Worm (Caenorhabditis elegans): ENCODE results near the gene lido-5.

DNA sequence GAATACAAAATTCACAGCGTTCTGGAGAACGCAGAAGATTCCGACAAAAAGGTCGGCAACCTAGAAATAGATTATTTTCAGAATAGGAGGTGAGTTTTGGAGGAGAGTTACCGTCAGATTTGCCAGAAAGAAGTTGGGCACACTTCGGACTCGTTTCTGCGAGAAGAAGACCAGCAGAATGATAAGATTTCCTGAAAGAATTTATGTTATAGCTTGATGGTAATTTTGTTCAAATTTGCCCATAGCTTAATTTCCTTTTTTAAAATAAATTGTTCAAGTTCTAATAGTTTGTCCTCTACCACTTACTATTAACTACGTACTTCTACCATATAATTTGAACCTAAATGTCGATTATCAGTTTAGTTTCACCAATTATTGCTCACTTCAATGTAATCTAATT lies 46.6 kb upstream of the lido-5 start:
- TF ChIP-seq pax-1 (tag; optimal IDR thresholded peaks at IDR 0.05): no peak
- no peak for TF ChIP-seq ama-1 (optimal IDR thresholded peaks at IDR 0.05)
- TF ChIP-seq ceh-6 (GFP tag; optimal IDR thresholded peaks at IDR 0.05): no peak
- no peak for TF ChIP-seq ztf-16 (tag; optimal IDR thresholded peaks at IDR 0.05)
- TF ChIP-seq hlh-13 (GFP tag; optimal IDR thresholded peaks at IDR 0.05): no peak
- TF ChIP-seq ceh-9 (tag; optimal IDR thresholded peaks at IDR 0.05): no peak
- TF ChIP-seq unc-3 (GFP tag; conservative IDR thresholded peaks at IDR 0.05): no peak
- no peak for TF ChIP-seq unc-3 (tag; optimal IDR thresholded peaks at IDR 0.05)
- TF ChIP-seq pros-1 (tag; optimal IDR thresholded peaks at IDR 0.05): no peak
- no peak for TF ChIP-seq syd-9 (tag; optimal IDR thresholded peaks at IDR 0.05)
- TF ChIP-seq hlh-30 (tag; optimal IDR thresholded peaks at IDR 0.05; ENCODE audit: insufficient read depth): no peak
- no peak for TF ChIP-seq C38D4.7 (GFP tag; optimal IDR thresholded peaks at IDR 0.05)
- no peak for TF ChIP-seq nfya-1 (tag; optimal IDR thresholded peaks at IDR 0.05)
- no peak for TF ChIP-seq tbx-2 (tag; optimal IDR thresholded peaks at IDR 0.05)
- TF ChIP-seq ceh-45 (GFP tag; IDR thresholded peaks at IDR 0.05): no peak

Data from whole organism, late embryonic.